Worm (Caenorhabditis elegans) whole organism, late embryonic: ENCODE data around the gene col-105.

ENCODE experiments used
- ama-1 ChIP-seq: fragments of 150-350 bp; optimal IDR thresholded peaks from 2 replicates; lab custom pipeline; 2014
- ceh-45 ChIP-seq: fragments of 200-800 bp; sonication (Bioruptor generic); IDR thresholded peaks from 2 replicates; pipeline ENCODE4 v1.3.6; 2022; ENCODE audit warnings: missing genetic modification reagents, missing genetic modification characterization, missing compliant biosample characterization
- elt-2 ChIP-seq: sonication (generic microtip); optimal IDR thresholded peaks from 2 replicates; lab custom pipeline; 2016; ENCODE audit warnings: missing genetic modification reagents, missing genetic modification characterization, missing compliant biosample characterization
- hlh-13 ChIP-seq: fragments of 200-800 bp; sonication (Bioruptor generic); optimal IDR thresholded peaks from 2 replicates; lab custom pipeline; 2018; ENCODE audit warnings: mild to moderate bottlenecking, missing genetic modification characterization, missing compliant biosample characterization
- hlh-15 ChIP-seq: sonication (generic microtip); optimal IDR thresholded peaks from 2 replicates; lab custom pipeline; 2016; ENCODE audit warnings: missing genetic modification characterization, missing compliant biosample characterization
- nfya-1 ChIP-seq: sonication (generic microtip); optimal IDR thresholded peaks from 2 replicates; lab custom pipeline; 2017; ENCODE audit warnings: missing genetic modification characterization, mild to moderate bottlenecking, missing compliant biosample characterization, antibody characterized with exemption, moderate library complexity
- nhr-11 ChIP-seq: fragments of 150-350 bp; optimal IDR thresholded peaks from 2 replicates; lab custom pipeline; 2014; ENCODE audit warnings: missing biosample characterization, missing genetic modification characterization
- pat-9 ChIP-seq: fragments of 200-800 bp; sonication (Bioruptor generic); optimal IDR thresholded peaks from 2 replicates; lab custom pipeline; 2018; ENCODE audit warnings: mild to moderate bottlenecking, missing genetic modification characterization, moderate library complexity, missing compliant biosample characterization
- tbx-2 ChIP-seq: sonication (generic microtip); optimal IDR thresholded peaks from 2 replicates; lab custom pipeline; 2016; ENCODE audit warnings: missing genetic modification characterization, missing compliant biosample characterization
- ttx-3 ChIP-seq: sonication (generic microtip); optimal IDR thresholded peaks from 2 replicates; lab custom pipeline; 2016; ENCODE audit warnings: missing genetic modification reagents, missing genetic modification characterization, missing compliant biosample characterization

- no peak for TF ChIP-seq nfya-1 (tag; lab: Kevin White, UChicago)
- TF ChIP-seq tbx-2 (tag; lab: Kevin White, UChicago): no peak
- no peak for TF ChIP-seq ceh-45 (GFP tag; lab: Robert Waterston, UW)
- TF ChIP-seq ttx-3: no peak
- TF ChIP-seq ama-1 (lab: Kevin White, UChicago): no peak
- TF ChIP-seq hlh-15 (tag; lab: Kevin White, UChicago): no peak
- no peak for TF ChIP-seq hlh-13 (GFP tag; lab: Kevin White, UChicago)
- no peak for TF ChIP-seq nhr-11
- TF ChIP-seq elt-2 (tag; lab: Kevin White, UChicago): no peak
- TF ChIP-seq pat-9 (tag; lab: Kevin White, UChicago): no peak
Observed at ce11 chrIV:1359125-1359524, at the start of gene col-105.
